Worm (Caenorhabditis elegans) whole organism, L1 larva: Measurements from ENCODE around the gene F42A10.7.

Experiments used
- ceh-88 ChIP-seq: fragments of 200-800 bp; sonication (Bioruptor generic); IDR thresholded peaks from 2 replicates; pipeline ENCODE4 v1.3.6; 2022; ENCODE audit warnings: missing genetic modification characterization, missing compliant biosample characterization
- egl-27 ChIP-seq, 2 experiments: fragments of 150-350 bp in 1 of 2; sonication (generic microtip); optimal IDR thresholded peaks; 3 replicates each; lab custom pipeline; 2017 to 2018; ENCODE audit warnings: missing biosample characterization in 2 of 2, missing genetic modification characterization in 2 of 2, missing genetic modification reagents in 2 of 2
- elt-3 ChIP-seq, 6 experiments: fragments of 150-350 bp in 1 of 6; sonication (generic microtip); optimal IDR thresholded peaks; 2 replicates each; lab custom pipeline; 2017 to 2018; ENCODE audit warnings: missing biosample characterization in 6 of 6, missing genetic modification characterization in 6 of 6, inconsistent platforms in 1 of 6
- fkh-10 ChIP-seq: sonication (generic microtip); optimal IDR thresholded peaks from 2 replicates; lab custom pipeline; 2017; ENCODE audit warnings: missing biosample characterization, missing genetic modification reagents, missing genetic modification characterization
- lin-13 ChIP-seq: fragments of 150-350 bp; optimal IDR thresholded peaks from 2 replicates; lab custom pipeline; 2014; ENCODE audit warnings: missing biosample characterization, missing genetic modification reagents, missing genetic modification characterization
- mdl-1 ChIP-seq, 2 experiments: fragments of 150-350 bp; optimal IDR thresholded peaks; 2 replicates each; lab custom pipeline; 2014 to 2017; ENCODE audit warnings: missing biosample characterization in 2 of 2, missing genetic modification characterization in 2 of 2, inconsistent platforms in 1 of 2
- nhr-71 ChIP-seq: sonication (generic microtip); optimal IDR thresholded peaks from 2 replicates; lab custom pipeline; 2016; ENCODE audit warnings: mild to moderate bottlenecking, missing genetic modification characterization, moderate library complexity, missing compliant biosample characterization
- pag-3 ChIP-seq: sonication (generic microtip); optimal IDR thresholded peaks from 2 replicates; lab custom pipeline; 2017; ENCODE audit warnings: missing genetic modification characterization, mild to moderate bottlenecking, missing compliant biosample characterization, antibody characterized with exemption, borderline replicate concordance; ENCODE audit not compliant: insufficient read depth
- snpc-4 ChIP-seq: fragments of 150-350 bp; optimal IDR thresholded peaks from 2 replicates; lab custom pipeline; 2014; ENCODE audit warnings: missing biosample characterization, missing genetic modification characterization

DNA sequence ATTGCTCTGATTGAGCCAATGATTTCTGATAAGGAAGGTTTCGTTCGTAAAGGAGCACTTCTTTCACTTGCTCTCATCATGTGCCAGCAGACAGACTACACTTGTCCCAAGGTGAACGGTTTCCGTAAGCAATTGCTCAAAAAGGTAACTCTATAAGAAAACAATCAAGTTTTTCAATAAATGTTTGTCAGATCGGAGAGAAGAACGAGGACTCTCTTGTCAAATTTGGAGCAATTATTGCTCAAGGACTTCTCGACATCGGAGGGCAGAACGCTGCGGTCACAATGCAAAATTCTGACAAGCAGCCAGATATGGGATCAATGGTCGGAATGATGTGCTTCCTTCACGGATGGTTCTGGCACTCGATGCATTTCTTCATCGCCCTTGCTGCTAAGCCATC lies 22.8 kb upstream of the F42A10.7 start:
- TF ChIP-seq ceh-88 (GFP tag; lab: Robert Waterston, UW): no peak
- no peak for TF ChIP-seq fkh-10 (GFP tag; lab: Kevin White, UChicago)
- TF ChIP-seq elt-3 (tag; optimal IDR thresholded peaks at IDR 0.05; lab: Kevin White, UChicago): no peak
- no peak for TF ChIP-seq mdl-1 (tag; optimal IDR thresholded peaks at IDR 0.05; lab: Kevin White, UChicago)
- TF ChIP-seq lin-13 (GFP tag; lab: Kevin White, UChicago): no peak
- no peak for TF ChIP-seq egl-27 (tag; optimal IDR thresholded peaks at IDR 0.05; lab: Kevin White, UChicago)
- no peak for TF ChIP-seq pag-3
- TF ChIP-seq nhr-71 (tag; lab: Kevin White, UChicago): no peak
- no peak for TF ChIP-seq snpc-4 (tag; lab: Kevin White, UChicago)
